Fruit fly (Drosophila melanogaster): ENCODE results near the gene CG9698.
A peak's percentile ranks its signal among the peaks of the same experiment; 100 is the strongest.

The CG9698 gene

dm6 chr3R:30514255-30514827, at the start of gene CG9698, which contains the start of gene CG31524:
Gene CG9698 (plus strand): TSS chr3R:30514777.
Gene CG31524 (minus strand): TSS chr3R:30514355.
- no peak for TF ChIP-seq CG34367 (tag; optimal IDR thresholded peaks at IDR 0.05)

- TF ChIP-seq CG32121 (GFP tag; IDR thresholded peaks at IDR 0.05) (no peak), CG12605 (GFP tag; IDR thresholded peaks at IDR 0.05) (peak; percentile 53; the same call in 1 of the 2 replicates), CG17806 (tag; optimal IDR thresholded peaks at IDR 0.05) (no peak), CG8301 (tag; optimal IDR thresholded peaks at IDR 0.05) (no peak), Ets98B (GFP tag; IDR thresholded peaks at IDR 0.05) (no peak), gl (tag; optimal IDR thresholded peaks at IDR 0.05) (peak; percentile 1), EcR (GFP tag; optimal IDR thresholded peaks at IDR 0.05) (peak; percentile 72)
Measured at dm6 chr3R:30465775-30466494, 48.6 kb upstream of the CG9698 start, which contains the start of gene PH4alphaEFB. Gene PH4alphaEFB (plus strand): TSS chr3R:30466050.

dm6 chr3R:30466515-30466914, 48.1 kb upstream of the CG9698 start:
- TF ChIP-seq CG13204 (GFP tag; optimal IDR thresholded peaks at IDR 0.05): no peak
- TF ChIP-seq CG4496 (GFP tag; IDR thresholded peaks at IDR 0.05): peak; percentile 14; the same call in 1 of the 3 replicates
- TF ChIP-seq fd96Ca (GFP tag; IDR thresholded peaks at IDR 0.05): peak; percentile 38; the same call in 1 of the 3 replicates
- no peak for TF ChIP-seq CG9948 (tag; optimal IDR thresholded peaks at IDR 0.05)
- no peak for TF ChIP-seq CG32121 (GFP tag; IDR thresholded peaks at IDR 0.05)

- no peak for TF ChIP-seq CG14655 (GFP tag; optimal IDR thresholded peaks at IDR 0.05)
- no peak for TF ChIP-seq CG15710 (tag; optimal IDR thresholded peaks at IDR 0.05)
- no peak for TF ChIP-seq CG8301 (tag; optimal IDR thresholded peaks at IDR 0.05)
- TF ChIP-seq CG32121 (GFP tag; IDR thresholded peaks at IDR 0.05): no peak
- no peak for TF ChIP-seq CG13204 (GFP tag; optimal IDR thresholded peaks at IDR 0.05)
- no peak for TF ChIP-seq fd96Ca (GFP tag; IDR thresholded peaks at IDR 0.05)
Measured at dm6 chr3R:30467062-30467461, 47.5 kb upstream of the CG9698 start.

dm6 chr3R:30470690-30471089, 43.9 kb upstream of the CG9698 start:
- TF ChIP-seq rn (GFP tag; IDR thresholded peaks at IDR 0.05) (no peak), CG12605 (GFP tag; IDR thresholded peaks at IDR 0.05) (no peak), Snoo (tag; optimal IDR thresholded peaks at IDR 0.05) (no peak), CG13204 (GFP tag; optimal IDR thresholded peaks at IDR 0.05) (no peak), EcR (GFP tag; optimal IDR thresholded peaks at IDR 0.05) (no peak), CG15710 (tag; optimal IDR thresholded peaks at IDR 0.05) (no peak), CG14655 (GFP tag; optimal IDR thresholded peaks at IDR 0.05) (no peak), gl (tag; optimal IDR thresholded peaks at IDR 0.05) (no peak), CG8159 (tag; optimal IDR thresholded peaks at IDR 0.05) (no peak), CG8301 (tag; optimal IDR thresholded peaks at IDR 0.05) (no peak), CG9948 (tag; optimal IDR thresholded peaks at IDR 0.05) (no peak), CG34367 (tag; optimal IDR thresholded peaks at IDR 0.05) (no peak), D1 (tag; optimal IDR thresholded peaks at IDR 0.05) (no peak), Pif1A (GFP tag; optimal IDR thresholded peaks at IDR 0.05) (no peak), Ets98B (GFP tag; IDR thresholded peaks at IDR 0.05) (no peak), CG32121 (GFP tag; IDR thresholded peaks at IDR 0.05) (no peak), fd96Ca (GFP tag; IDR thresholded peaks at IDR 0.05) (no peak), CG17806 (tag; optimal IDR thresholded peaks at IDR 0.05) (no peak), CG10348 (GFP tag; IDR thresholded peaks at IDR 0.05) (no peak)

dm6 chr3R:30472331-30472730, 42.2 kb upstream of the CG9698 start:
- TF ChIP-seq EcR (GFP tag; optimal IDR thresholded peaks at IDR 0.05): peak; percentile 59
- TF ChIP-seq CG8159 (tag; optimal IDR thresholded peaks at IDR 0.05): no peak
- no peak for TF ChIP-seq gl (tag; optimal IDR thresholded peaks at IDR 0.05)

- TF ChIP-seq CG10348 (GFP tag; IDR thresholded peaks at IDR 0.05) (no peak), CG4496 (GFP tag; IDR thresholded peaks at IDR 0.05) (no peak), CG12605 (GFP tag; IDR thresholded peaks at IDR 0.05) (no peak), D1 (tag; optimal IDR thresholded peaks at IDR 0.05) (no peak), CG15710 (tag; optimal IDR thresholded peaks at IDR 0.05) (no peak), CG13204 (GFP tag; optimal IDR thresholded peaks at IDR 0.05) (no peak), Pif1A (GFP tag; optimal IDR thresholded peaks at IDR 0.05) (no peak), CG32121 (GFP tag; IDR thresholded peaks at IDR 0.05) (no peak), Snoo (tag; optimal IDR thresholded peaks at IDR 0.05) (no peak), CG34367 (tag; optimal IDR thresholded peaks at IDR 0.05) (no peak), CG8159 (tag; optimal IDR thresholded peaks at IDR 0.05) (no peak), CG14655 (GFP tag; optimal IDR thresholded peaks at IDR 0.05) (no peak), fd96Ca (GFP tag; IDR thresholded peaks at IDR 0.05) (no peak), CG8301 (tag; optimal IDR thresholded peaks at IDR 0.05) (no peak), Pif1B (GFP tag; optimal IDR thresholded peaks at IDR 0.05) (no peak), rn (GFP tag; IDR thresholded peaks at IDR 0.05) (no peak), CG17806 (tag; optimal IDR thresholded peaks at IDR 0.05) (no peak)
Measured at dm6 chr3R:30474667-30475213, 39.8 kb upstream of the CG9698 start.

All from whole organism, pupa.